Worm (Caenorhabditis elegans): ENCODE measurements around the gene ymel-1.

ymel-1 gene

ce11 chrIII:10395990-10396389 is 19.9 kb upstream of the ymel-1 start, which contains the start of gene M03C11.1:
TSS of gene M03C11.1 (minus strand) at chrIII:10396090.
- TF ChIP-seq madf-2 (tag; optimal IDR thresholded peaks at IDR 0.05) (no peak), hlh-13 (GFP tag; optimal IDR thresholded peaks at IDR 0.05) (no peak), unc-3 (GFP tag; conservative IDR thresholded peaks at IDR 0.05) (no peak), unc-3 (tag; optimal IDR thresholded peaks at IDR 0.05) (no peak), nhr-232 (tag; optimal IDR thresholded peaks at IDR 0.05) (no peak), ceh-14 (tag; optimal IDR thresholded peaks at IDR 0.05) (no peak), ceh-48 (tag; optimal IDR thresholded peaks at IDR 0.05) (no peak), sox-4 (tag; optimal IDR thresholded peaks at IDR 0.05) (no peak), fkh-6 (tag; optimal IDR thresholded peaks at IDR 0.05) (no peak)

ce11 chrIII:10396891-10397502 is 18.9 kb upstream of the ymel-1 start:
- no peak for TF ChIP-seq pqm-1 (tag; optimal IDR thresholded peaks at IDR 0.05)
- TF ChIP-seq tbx-2 (tag; optimal IDR thresholded peaks at IDR 0.05) = peak; percentile 31
- TF ChIP-seq ceh-14 (tag; optimal IDR thresholded peaks at IDR 0.05) = peak; percentile 59
- TF ChIP-seq odd-2 (tag; optimal IDR thresholded peaks at IDR 0.05) = no peak
- no peak for TF ChIP-seq F13H6.1 (tag; optimal IDR thresholded peaks at IDR 0.05)
- TF ChIP-seq ttx-3 (tag; optimal IDR thresholded peaks at IDR 0.05) = peak; percentile 9
- TF ChIP-seq unc-42 (tag; optimal IDR thresholded peaks at IDR 0.05) = peak; percentile 35

ce11 chrIII:10398919-10399318 is 17.0 kb upstream of the ymel-1 start:
- TF ChIP-seq ceh-45 (GFP tag; IDR thresholded peaks at IDR 0.05) = no peak
- TF ChIP-seq hlh-8 (tag; optimal IDR thresholded peaks at IDR 0.05) = no peak
- peak; percentile 92 for TF ChIP-seq unc-42 (tag; optimal IDR thresholded peaks at IDR 0.05)
- no peak for TF ChIP-seq che-1 (tag; optimal IDR thresholded peaks at IDR 0.05)
- TF ChIP-seq ceh-48 (tag; optimal IDR thresholded peaks at IDR 0.05) = peak; percentile 72
- no peak for TF ChIP-seq unc-55 (GFP tag; optimal IDR thresholded peaks at IDR 0.05)

- TF ChIP-seq hlh-15 (tag; optimal IDR thresholded peaks at IDR 0.05) = no peak
- no peak for TF ChIP-seq elt-2 (tag; optimal IDR thresholded peaks at IDR 0.05)
- no peak for TF ChIP-seq mec-3 (tag; optimal IDR thresholded peaks at IDR 0.05; ENCODE audit: borderline replicate concordance)
- TF ChIP-seq Y22D7AL.16 (tag; optimal IDR thresholded peaks at IDR 0.05) = no peak
- no peak for TF ChIP-seq fax-1 (tag; optimal IDR thresholded peaks at IDR 0.05)
- TF ChIP-seq ceh-6 (GFP tag; optimal IDR thresholded peaks at IDR 0.05) = no peak
- TF ChIP-seq unc-86 (tag; optimal IDR thresholded peaks at IDR 0.05) = no peak
- no peak for TF ChIP-seq pag-3 (tag; optimal IDR thresholded peaks at IDR 0.05; ENCODE audit: borderline replicate concordance)
- TF ChIP-seq pat-9 (tag; optimal IDR thresholded peaks at IDR 0.05) = no peak
- no peak for TF ChIP-seq ets-4 (tag; optimal IDR thresholded peaks at IDR 0.05)
- TF ChIP-seq ceh-31 (tag; optimal IDR thresholded peaks at IDR 0.05) = no peak
- no peak for TF ChIP-seq pax-1 (tag; optimal IDR thresholded peaks at IDR 0.05)
- TF ChIP-seq K02D7.2 (tag; optimal IDR thresholded peaks at IDR 0.05) = no peak
- no peak for TF ChIP-seq madf-2 (tag; optimal IDR thresholded peaks at IDR 0.05)
- TF ChIP-seq nhr-232 (tag; optimal IDR thresholded peaks at IDR 0.05) = no peak
These were observed 11.0 kb upstream of the ymel-1 start, which contains the start of the genes M03C11.3 and chl-1 for ce11 chrIII:10404918-10405317. TSS of gene M03C11.3 (plus strand) at chrIII:10405070. TSS of gene chl-1 (minus strand) at chrIII:10405240.

- no peak for TF ChIP-seq unc-3 (GFP tag; conservative IDR thresholded peaks at IDR 0.05)
- TF ChIP-seq unc-3 (tag; optimal IDR thresholded peaks at IDR 0.05) = no peak
- no peak for TF ChIP-seq npax-4 (tag; optimal IDR thresholded peaks at IDR 0.05)
- peak; percentile 26 for TF ChIP-seq rnt-1 (tag; optimal IDR thresholded peaks at IDR 0.05)
- TF ChIP-seq hlh-6 (tag; optimal IDR thresholded peaks at IDR 0.05) = no peak
- TF ChIP-seq ama-1 (optimal IDR thresholded peaks at IDR 0.05) = no peak
- TF ChIP-seq unc-42 (tag; optimal IDR thresholded peaks at IDR 0.05) = peak; percentile 66
- no peak for TF ChIP-seq ceh-6 (GFP tag; optimal IDR thresholded peaks at IDR 0.05)
- TF ChIP-seq unc-86 (tag; optimal IDR thresholded peaks at IDR 0.05) = no peak
- no peak for TF ChIP-seq nhr-11 (tag; optimal IDR thresholded peaks at IDR 0.05)
- TF ChIP-seq C08G9.2 (tag; optimal IDR thresholded peaks at IDR 0.05) = no peak
- TF ChIP-seq ets-4 (tag; optimal IDR thresholded peaks at IDR 0.05) = peak; percentile 8
- peak; percentile 75 for TF ChIP-seq pax-1 (tag; optimal IDR thresholded peaks at IDR 0.05)
- TF ChIP-seq elt-4 (tag; optimal IDR thresholded peaks at IDR 0.05) = no peak
- TF ChIP-seq elt-2 (tag; optimal IDR thresholded peaks at IDR 0.05) = no peak
- no peak for TF ChIP-seq ttx-3 (tag; optimal IDR thresholded peaks at IDR 0.05)
- TF ChIP-seq dmd-4 (tag; optimal IDR thresholded peaks at IDR 0.05; ENCODE audit: borderline replicate concordance) = no peak
- no peak for TF ChIP-seq hlh-13 (GFP tag; optimal IDR thresholded peaks at IDR 0.05)
- no peak for TF ChIP-seq nhr-232 (tag; optimal IDR thresholded peaks at IDR 0.05)
- no peak for TF ChIP-seq ceh-9 (tag; optimal IDR thresholded peaks at IDR 0.05)
- TF ChIP-seq unc-55 (GFP tag; optimal IDR thresholded peaks at IDR 0.05) = peak; percentile 55
- peak; percentile 80 for TF ChIP-seq nfya-1 (tag; optimal IDR thresholded peaks at IDR 0.05)
- TF ChIP-seq fkh-6 (tag; optimal IDR thresholded peaks at IDR 0.05) = no peak
- no peak for TF ChIP-seq sox-4 (tag; optimal IDR thresholded peaks at IDR 0.05)
- TF ChIP-seq fax-1 (tag; optimal IDR thresholded peaks at IDR 0.05) = no peak
- peak; percentile 66 for TF ChIP-seq dve-1 (tag; optimal IDR thresholded peaks at IDR 0.05)
These were observed 8.7 kb upstream of the ymel-1 start, which contains the start of gene hat-1 for ce11 chrIII:10407198-10407663. TSS of gene hat-1 (minus strand) at chrIII:10407248.

Data from whole organism, late embryonic.